Worm (Caenorhabditis elegans): Measurements from ENCODE around the gene F53C3.11.
A peak's percentile ranks its signal among the peaks of the same experiment; 100 is the strongest.

The F53C3.11 gene

ce11 chrII:3947404-3947803 lies 40.9 kb upstream of the F53C3.11 start:
- TF ChIP-seq nfya-1 (tag; optimal IDR thresholded peaks at IDR 0.05) (peak; percentile 82), hlh-8 (tag; optimal IDR thresholded peaks at IDR 0.05) (no peak)

DNA sequence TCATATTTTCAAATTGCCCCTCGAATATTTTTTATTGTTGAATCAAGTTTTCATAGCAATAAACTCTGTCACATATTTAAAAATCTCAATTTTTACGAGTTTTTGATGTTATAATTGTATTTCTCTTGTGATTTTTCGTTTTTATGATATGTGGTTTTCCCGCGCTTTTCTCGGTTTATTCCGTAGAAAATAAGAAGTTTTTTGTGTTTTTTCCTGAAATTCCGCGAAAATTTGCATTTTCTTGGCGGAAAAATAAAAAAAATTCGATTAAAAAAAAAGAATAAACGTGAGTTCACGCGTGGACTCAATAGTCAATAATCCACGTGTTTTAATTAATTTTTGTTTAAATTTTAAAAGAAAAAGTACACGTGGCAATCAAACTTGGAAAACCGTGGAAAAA lies 29.5 kb upstream of the F53C3.11 start:
- TF ChIP-seq Y22D7AL.16 (tag; optimal IDR thresholded peaks at IDR 0.05) (no peak), pha-2 (tag; optimal IDR thresholded peaks at IDR 0.05) (no peak)

- TF ChIP-seq ceh-19 (GFP tag; optimal IDR thresholded peaks at IDR 0.05): no peak
Measured at ce11 chrII:3935098-3935497, 28.6 kb upstream of the F53C3.11 start.

- TF ChIP-seq mec-3 (tag; optimal IDR thresholded peaks at IDR 0.05; ENCODE audit: borderline replicate concordance) (no peak), nhr-232 (tag; optimal IDR thresholded peaks at IDR 0.05) (no peak), pha-2 (tag; optimal IDR thresholded peaks at IDR 0.05) (no peak), che-1 (tag; optimal IDR thresholded peaks at IDR 0.05) (no peak), C38D4.7 (GFP tag; optimal IDR thresholded peaks at IDR 0.05) (no peak), ceh-2 (tag; optimal IDR thresholded peaks at IDR 0.05) (no peak), tbx-2 (tag; optimal IDR thresholded peaks at IDR 0.05) (no peak), fax-1 (tag; optimal IDR thresholded peaks at IDR 0.05) (no peak), fkh-6 (tag; optimal IDR thresholded peaks at IDR 0.05) (no peak), syd-9 (tag; optimal IDR thresholded peaks at IDR 0.05) (no peak), sdc-2 (tag; optimal IDR thresholded peaks at IDR 0.05) (no peak), tbx-7 (tag; optimal IDR thresholded peaks at IDR 0.05) (no peak), K02D7.2 (tag; optimal IDR thresholded peaks at IDR 0.05) (no peak), ceh-48 (tag; optimal IDR thresholded peaks at IDR 0.05) (no peak), ceh-45 (GFP tag; IDR thresholded peaks at IDR 0.05) (no peak), dmd-4 (tag; optimal IDR thresholded peaks at IDR 0.05; ENCODE audit: borderline replicate concordance) (no peak), ztf-16 (tag; optimal IDR thresholded peaks at IDR 0.05) (no peak), unc-42 (tag; optimal IDR thresholded peaks at IDR 0.05) (no peak)
Measured at ce11 chrII:3934085-3934484, 27.6 kb upstream of the F53C3.11 start, which contains the start of gene Y14H12B.1. TSS of gene Y14H12B.1 (plus strand) at chrII:3934447.

- TF ChIP-seq ama-1 (optimal IDR thresholded peaks at IDR 0.05) (no peak), pax-1 (tag; optimal IDR thresholded peaks at IDR 0.05) (no peak), sox-4 (tag; optimal IDR thresholded peaks at IDR 0.05) (no peak), pag-3 (tag; optimal IDR thresholded peaks at IDR 0.05; ENCODE audit: borderline replicate concordance) (no peak), tbx-7 (tag; optimal IDR thresholded peaks at IDR 0.05) (no peak), ceh-30 (tag; optimal IDR thresholded peaks at IDR 0.05) (no peak), elt-4 (tag; optimal IDR thresholded peaks at IDR 0.05) (no peak), F13H6.1 (tag; optimal IDR thresholded peaks at IDR 0.05) (no peak), pha-4 (tag; optimal IDR thresholded peaks at IDR 0.05) (no peak)
Measured at ce11 chrII:3933640-3934039, 27.1 kb upstream of the F53C3.11 start, which contains the start of gene Y14H12B.2. TSS of gene Y14H12B.2 (minus strand) at chrII:3933740.

- TF ChIP-seq ttx-3 (tag; optimal IDR thresholded peaks at IDR 0.05) (no peak), ceh-22 (tag; optimal IDR thresholded peaks at IDR 0.05) (no peak), ceh-24 (tag; optimal IDR thresholded peaks at IDR 0.05) (no peak), ceh-34 (tag; optimal IDR thresholded peaks at IDR 0.05) (no peak), T23F11.4 (GFP tag; optimal IDR thresholded peaks at IDR 0.05) (no peak), ref-2 (tag; optimal IDR thresholded peaks at IDR 0.05) (no peak), F13H6.1 (tag; optimal IDR thresholded peaks at IDR 0.05) (no peak), hlh-13 (GFP tag; optimal IDR thresholded peaks at IDR 0.05) (no peak), ets-4 (tag; optimal IDR thresholded peaks at IDR 0.05) (no peak)
Measured at ce11 chrII:3931825-3932224, 25.3 kb upstream of the F53C3.11 start.

Measured in whole organism, late embryonic.